Comparison of ENCODE assay signal across 5 fruit fly cellular contexts in genomic region chr3R:17078961-17079858, dm6.
TF ChIP-seq lines count a peak whose summit lies in the region.

No protein-coding gene starts in this region.

- TF ChIP-seq CTCF in whole organism, embryonic (GFP tag; optimal IDR thresholded peaks at IDR 0.05; lab: Kevin White, UChicago): no peak

TF ChIP-seq in whole organism, adult, 20 proteins besides CTCF, POLR2A, EP300 and RAD21:
- TF ChIP-seq kay (GFP tag; lab: Kevin White, UChicago; ENCODE audit: borderline replicate concordance): peak; percentile 98
- peak; percentile 98 to 100 for TF ChIP-seq cnc (optimal IDR thresholded peaks at IDR 0.05; lab: Kevin White, UChicago)
- TF ChIP-seq cic (GFP tag; optimal IDR thresholded peaks at IDR 0.05; lab: Kevin White, UChicago): peak; percentile 63
- peak; percentile 97 for TF ChIP-seq tj (GFP tag; optimal IDR thresholded peaks at IDR 0.05; lab: Kevin White, UChicago)
- no peak for TF ChIP-seq CG5204 (GFP tag; optimal IDR thresholded peaks at IDR 0.05; lab: Kevin White, UChicago)
- TF ChIP-seq Mnt (GFP tag; optimal IDR thresholded peaks at IDR 0.05; lab: Kevin White, UChicago): peak; percentile 90
- peak; percentile 9 for TF ChIP-seq CG7045 (GFP tag; optimal IDR thresholded peaks at IDR 0.05; lab: Kevin White, UChicago)
- peak; percentile 74 for TF ChIP-seq pad (GFP tag; optimal IDR thresholded peaks at IDR 0.05; lab: Kevin White, UChicago)
- no peak for TF ChIP-seq Clk (GFP tag; optimal IDR thresholded peaks at IDR 0.05; lab: Kevin White, UChicago)
- peak; percentile 74 for TF ChIP-seq CG12768 (GFP tag; optimal IDR thresholded peaks at IDR 0.05; lab: Kevin White, UChicago)
- TF ChIP-seq Hr96 (GFP tag; optimal IDR thresholded peaks at IDR 0.05; lab: Kevin White, UChicago): peak; percentile 29

TF ChIP-seq in whole organism, embryonic, 481 proteins besides CTCF, POLR2A, EP300 and RAD21 (continues in another document):
- no peak for TF ChIP-seq jigr1 (GFP tag; IDR thresholded peaks at IDR 0.05; lab: Robert Waterston, UW)
- TF ChIP-seq ranshi (GFP tag; IDR thresholded peaks at IDR 0.05; lab: Robert Waterston, UW): peak; percentile 18; the same call in 1 of the 2 replicates
- TF ChIP-seq CG12219 (GFP tag; optimal IDR thresholded peaks at IDR 0.05; lab: Kevin White, UChicago): peak; percentile 67
- TF ChIP-seq vvl (GFP tag; IDR thresholded peaks at IDR 0.05; lab: Robert Waterston, UW): peak; percentile 21; the same call in 1 of the 2 replicates
- TF ChIP-seq schlank (tag; optimal IDR thresholded peaks at IDR 0.05; lab: Kevin White, UChicago): peak; percentile 25
- TF ChIP-seq nau (GFP tag; optimal IDR thresholded peaks at IDR 0.05; lab: Kevin White, UChicago): peak; percentile 71
- TF ChIP-seq seq (GFP tag; IDR thresholded peaks at IDR 0.05; lab: Robert Waterston, UW): peak; percentile 7; the same call in 1 of the 2 replicates
- no peak for TF ChIP-seq CG8388 (GFP tag; optimal IDR thresholded peaks at IDR 0.05; lab: Kevin White, UChicago)
- TF ChIP-seq da (GFP tag; optimal IDR thresholded peaks at IDR 0.05; lab: Kevin White, UChicago): no peak
- peak in 1 of 2 experiments; percentile 14 for TF ChIP-seq Trl (optimal IDR thresholded peaks at IDR 0.05; lab: Kevin White, UChicago)
- TF ChIP-seq Trl (GFP tag; optimal IDR thresholded peaks at IDR 0.05; lab: Kevin White, UChicago): no peak
- peak; percentile 24; the same call in 1 of the 3 replicates for TF ChIP-seq Dbx (GFP tag; IDR thresholded peaks at IDR 0.05; lab: Robert Waterston, UW)
- TF ChIP-seq Kr (GFP tag; optimal IDR thresholded peaks at IDR 0.05; lab: Kevin White, UChicago): peak; percentile 86
- peak; percentile 29; the same call in 1 of the 3 replicates for TF ChIP-seq row (GFP tag; IDR thresholded peaks at IDR 0.05; lab: Robert Waterston, UW)
- no peak for TF ChIP-seq Stat92E (GFP tag; optimal IDR thresholded peaks at IDR 0.05; lab: Kevin White, UChicago)
- no peak for TF ChIP-seq amos (GFP tag; IDR thresholded peaks at IDR 0.05; lab: Robert Waterston, UW; ENCODE audit: partially characterized antibody)
- TF ChIP-seq grau (tag; optimal IDR thresholded peaks at IDR 0.05; lab: Kevin White, UChicago): peak; percentile 63
- TF ChIP-seq dmrt11E (tag; optimal IDR thresholded peaks at IDR 0.05; lab: Kevin White, UChicago): peak; percentile 34
- TF ChIP-seq B-H1 (GFP tag; IDR thresholded peaks at IDR 0.05; lab: Robert Waterston, UW): no peak

TF ChIP-seq in whole organism, prepupa, 60 proteins besides CTCF, POLR2A, EP300 and RAD21 (continues in another document):
- TF ChIP-seq ss (GFP tag; optimal IDR thresholded peaks at IDR 0.05; lab: Kevin White, UChicago) (peak; percentile 61 to 68), Eip75B (GFP tag; optimal IDR thresholded peaks at IDR 0.05; lab: Kevin White, UChicago) (peak; percentile 36), Sox15 (GFP tag; optimal IDR thresholded peaks at IDR 0.05; lab: Kevin White, UChicago) (no peak), Met (GFP tag; optimal IDR thresholded peaks at IDR 0.05; lab: Kevin White, UChicago) (no peak), Eip78C (GFP tag; lab: Kevin White, UChicago) (peak; percentile 87), acj6 (GFP tag; optimal IDR thresholded peaks at IDR 0.05; lab: Kevin White, UChicago) (no peak), CG11294 (GFP tag; IDR thresholded peaks at IDR 0.05; lab: Robert Waterston, UW) (no peak), dsx (GFP tag; optimal IDR thresholded peaks at IDR 0.05; lab: Kevin White, UChicago; ENCODE audit: poor library complexity, severe bottlenecking) (no peak), CG3032 (tag; optimal IDR thresholded peaks at IDR 0.05; lab: Kevin White, UChicago) (no peak), CG6808 (GFP tag; optimal IDR thresholded peaks at IDR 0.05; lab: Kevin White, UChicago) (no peak), CG4318 (GFP tag; optimal IDR thresholded peaks at IDR 0.05; lab: Kevin White, UChicago) (no peak), CG6792 (GFP tag; optimal IDR thresholded peaks at IDR 0.05; lab: Kevin White, UChicago) (no peak), fd85E (GFP tag; optimal IDR thresholded peaks at IDR 0.05; lab: Kevin White, UChicago) (no peak), achi (GFP tag; optimal IDR thresholded peaks at IDR 0.05; lab: Kevin White, UChicago) (no peak), CG1621 (tag; optimal IDR thresholded peaks at IDR 0.05; lab: Kevin White, UChicago) (peak; percentile 35), Hr4 (GFP tag; optimal IDR thresholded peaks at IDR 0.05; lab: Kevin White, UChicago) (no peak), CG10631 (GFP tag; optimal IDR thresholded peaks at IDR 0.05; lab: Kevin White, UChicago) (no peak), Gug (GFP tag; IDR thresholded peaks at IDR 0.05; lab: Robert Waterston, UW) (no peak), CG6276 (GFP tag; optimal IDR thresholded peaks at IDR 0.05; lab: Kevin White, UChicago) (no peak), Smox (GFP tag; optimal IDR thresholded peaks at IDR 0.05; lab: Kevin White, UChicago) (no peak), OdsH (GFP tag; optimal IDR thresholded peaks at IDR 0.05; lab: Kevin White, UChicago) (no peak), CG10669 (GFP tag; optimal IDR thresholded peaks at IDR 0.05; lab: Kevin White, UChicago) (no peak)

TF ChIP-seq in whole organism, pupa, 21 proteins besides CTCF, POLR2A, EP300 and RAD21:
- TF ChIP-seq CG13204 (GFP tag; optimal IDR thresholded peaks at IDR 0.05; lab: Kevin White, UChicago) (peak; percentile 8), CG14655 (GFP tag; optimal IDR thresholded peaks at IDR 0.05; lab: Kevin White, UChicago) (no peak), Pif1B (GFP tag; optimal IDR thresholded peaks at IDR 0.05; lab: Kevin White, UChicago) (peak; percentile 21), CG32121 (GFP tag; IDR thresholded peaks at IDR 0.05; lab: Robert Waterston, UW) (no peak), fd96Ca (GFP tag; IDR thresholded peaks at IDR 0.05; lab: Robert Waterston, UW) (no peak), Snoo (tag; optimal IDR thresholded peaks at IDR 0.05; lab: Kevin White, UChicago) (no peak), rn (GFP tag; IDR thresholded peaks at IDR 0.05; lab: Robert Waterston, UW) (no peak), CG4496 (GFP tag; IDR thresholded peaks at IDR 0.05; lab: Robert Waterston, UW) (peak; percentile 44; the same call in 1 of the 3 replicates), CG34367 (tag; optimal IDR thresholded peaks at IDR 0.05; lab: Kevin White, UChicago) (no peak), Ets98B (GFP tag; IDR thresholded peaks at IDR 0.05; lab: Robert Waterston, UW) (peak; percentile 12; the same call in 1 of the 2 replicates), Pif1A (GFP tag; optimal IDR thresholded peaks at IDR 0.05; lab: Kevin White, UChicago) (peak; percentile 8), CG9948 (tag; optimal IDR thresholded peaks at IDR 0.05; lab: Kevin White, UChicago) (no peak), gl (tag; optimal IDR thresholded peaks at IDR 0.05; lab: Kevin White, UChicago) (peak; percentile 65), CG8301 (tag; optimal IDR thresholded peaks at IDR 0.05; lab: Kevin White, UChicago) (no peak), CG17806 (tag; optimal IDR thresholded peaks at IDR 0.05; lab: Kevin White, UChicago) (no peak), CG10348 (GFP tag; IDR thresholded peaks at IDR 0.05; lab: Robert Waterston, UW) (no peak), D1 (tag; optimal IDR thresholded peaks at IDR 0.05; lab: Kevin White, UChicago) (peak; percentile 57), CG8159 (tag; optimal IDR thresholded peaks at IDR 0.05; lab: Kevin White, UChicago) (no peak), CG12605 (GFP tag; IDR thresholded peaks at IDR 0.05; lab: Robert Waterston, UW) (peak; percentile 36; the same call in 1 of the 2 replicates), EcR (GFP tag; optimal IDR thresholded peaks at IDR 0.05; lab: Kevin White, UChicago) (peak; percentile 96), CG15710 (tag; optimal IDR thresholded peaks at IDR 0.05; lab: Kevin White, UChicago) (no peak)

TF ChIP-seq in whole organism, wandering third instar larva, 38 proteins besides CTCF, POLR2A, EP300 and RAD21:
- TF ChIP-seq Hr83 (GFP tag; optimal IDR thresholded peaks at IDR 0.05; lab: Kevin White, UChicago; ENCODE audit: poor library complexity, severe bottlenecking): peak; percentile 56
- peak; percentile 39 for TF ChIP-seq Rel (GFP tag; optimal IDR thresholded peaks at IDR 0.05; lab: Kevin White, UChicago)
- peak; percentile 97 for TF ChIP-seq Rel (tag; optimal IDR thresholded peaks at IDR 0.05; lab: Kevin White, UChicago)
- peak in 1 of 2 experiments; percentile 0 for TF ChIP-seq foxo (GFP tag; optimal IDR thresholded peaks at IDR 0.05; lab: Kevin White, UChicago)
- TF ChIP-seq dl (GFP tag; optimal IDR thresholded peaks at IDR 0.05; lab: Kevin White, UChicago; ENCODE audit: insufficient read depth in 1 of 2, partially characterized antibody in 2 of 2): no peak
